Fruit fly (Drosophila melanogaster): Measurements from ENCODE around the gene mre11.

- TF ChIP-seq HmgD (GFP tag; optimal IDR thresholded peaks at IDR 0.05), result no peak
- no peak for TF ChIP-seq luna (GFP tag; optimal IDR thresholded peaks at IDR 0.05)
- TF ChIP-seq D19B (GFP tag; optimal IDR thresholded peaks at IDR 0.05), result no peak
- TF ChIP-seq CTCF (GFP tag; optimal IDR thresholded peaks at IDR 0.05), result no peak
- TF ChIP-seq fd96Cb (tag; optimal IDR thresholded peaks at IDR 0.05), result no peak
- no peak for TF ChIP-seq CG8478 (optimal IDR thresholded peaks at IDR 0.05)
- no peak for TF ChIP-seq cas (GFP tag; IDR thresholded peaks at IDR 0.05)
Observed at dm6 chr2L:11281930-11282329, at the start of gene mre11.

Data from whole organism, embryonic.